Worm (Caenorhabditis elegans): ENCODE data around the gene C03G6.21.

Gene C03G6.21

ce11 chrV:7361673-7362072 lies 5.1 kb upstream of the C03G6.21 start, which contains the start of gene cyp-35A1:
TSS of gene cyp-35A1 (minus strand) at chrV:7361773.
- TF ChIP-seq sma-3 (GFP tag; optimal IDR thresholded peaks at IDR 0.05) (no peak), unc-39 (tag; optimal IDR thresholded peaks at IDR 0.05) (no peak), egl-27 (tag; optimal IDR thresholded peaks at IDR 0.05) (no peak), Y55F3AM.14 (GFP tag; optimal IDR thresholded peaks at IDR 0.05) (no peak), nhr-77 (tag; optimal IDR thresholded peaks at IDR 0.05) (no peak), lin-11 (tag; optimal IDR thresholded peaks at IDR 0.05) (no peak), lin-39 (tag; optimal IDR thresholded peaks at IDR 0.05) (no peak), peb-1 (tag; optimal IDR thresholded peaks at IDR 0.05) (no peak), mdl-1 (tag; optimal IDR thresholded peaks at IDR 0.05) (no peak), mbf-1 (tag; optimal IDR thresholded peaks at IDR 0.05) (no peak), F13H6.1 (tag; optimal IDR thresholded peaks at IDR 0.05) (no peak), lsy-2 (tag; optimal IDR thresholded peaks at IDR 0.05) (no peak), crh-2 (tag; optimal IDR thresholded peaks at IDR 0.05) (no peak), ztf-11 (tag; optimal IDR thresholded peaks at IDR 0.05) (no peak), alr-1 (tag; optimal IDR thresholded peaks at IDR 0.05) (no peak), unc-62 (GFP tag; optimal IDR thresholded peaks at IDR 0.05) (no peak)

ce11 chrV:7357132-7357531 lies 548 bp upstream of the C03G6.21 start, which contains the start of gene C03G6.6:
TSS of gene C03G6.6 (plus strand) at chrV:7357432.
- TF ChIP-seq nhr-25 (tag; optimal IDR thresholded peaks at IDR 0.05) (no peak), ceh-16 (tag; optimal IDR thresholded peaks at IDR 0.05) (no peak), gmeb-1 (tag; optimal IDR thresholded peaks at IDR 0.05) (no peak), lin-11 (tag; optimal IDR thresholded peaks at IDR 0.05) (no peak), nhr-11 (tag; optimal IDR thresholded peaks at IDR 0.05) (no peak), nhr-21 (tag; optimal IDR thresholded peaks at IDR 0.05) (no peak), zag-1 (tag; optimal IDR thresholded peaks at IDR 0.05) (no peak), sma-9 (GFP tag; optimal IDR thresholded peaks at IDR 0.05) (no peak), sma-9 (tag; optimal IDR thresholded peaks at IDR 0.05) (no peak)

DNA sequence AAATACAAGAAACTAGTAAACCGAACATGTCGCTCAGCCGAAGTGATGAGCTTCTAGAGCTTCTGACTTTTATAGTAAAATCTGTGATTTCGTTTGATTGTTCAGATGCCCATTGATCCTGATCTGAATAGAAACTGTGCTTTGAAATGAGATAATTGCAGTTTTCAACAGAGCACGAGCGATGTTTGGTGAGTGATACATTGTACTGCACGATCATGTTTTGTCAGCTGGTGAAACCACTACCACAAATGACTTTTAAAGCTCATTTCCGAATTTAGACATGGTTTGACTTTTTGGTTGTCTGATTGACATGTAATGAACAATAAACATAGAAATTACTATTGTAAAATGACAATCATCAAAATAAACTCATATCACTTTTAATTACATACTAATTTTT lies 1.1 kb downstream of the C03G6.21 start, which contains the start of gene tag-293:
tag-293 (minus strand) TSS at position 101 of the 400 bp plus-strand sequence.
- TF ChIP-seq ztf-11 (tag; optimal IDR thresholded peaks at IDR 0.05) (no peak), mab-5 (tag; optimal IDR thresholded peaks at IDR 0.05) (no peak), zag-1 (tag; optimal IDR thresholded peaks at IDR 0.05) (no peak), lin-11 (tag; optimal IDR thresholded peaks at IDR 0.05) (no peak), nhr-21 (tag; optimal IDR thresholded peaks at IDR 0.05) (no peak), sma-3 (GFP tag; optimal IDR thresholded peaks at IDR 0.05) (no peak), elt-1 (tag; optimal IDR thresholded peaks at IDR 0.05) (no peak), nhr-237 (tag; optimal IDR thresholded peaks at IDR 0.05) (no peak), dmd-4 (tag; optimal IDR thresholded peaks at IDR 0.05) (no peak), ceh-16 (tag; optimal IDR thresholded peaks at IDR 0.05) (no peak), Y55F3AM.14 (GFP tag; optimal IDR thresholded peaks at IDR 0.05) (no peak), nhr-11 (tag; optimal IDR thresholded peaks at IDR 0.05) (no peak), lin-13 (GFP tag; optimal IDR thresholded peaks at IDR 0.05) (no peak), lsy-2 (tag; optimal IDR thresholded peaks at IDR 0.05) (no peak), alr-1 (tag; optimal IDR thresholded peaks at IDR 0.05) (no peak)

ce11 chrV:7353602-7354001 lies 3.0 kb downstream of the C03G6.21 start:
- no peak for TF ChIP-seq elt-3 (tag; optimal IDR thresholded peaks at IDR 0.05)
- no peak for TF ChIP-seq C34F6.9 (tag; optimal IDR thresholded peaks at IDR 0.05)
- no peak for TF ChIP-seq blmp-1 (tag; optimal IDR thresholded peaks at IDR 0.05; ENCODE audit: insufficient read depth)
- TF ChIP-seq nhr-77 (tag; optimal IDR thresholded peaks at IDR 0.05): no peak
- TF ChIP-seq nhr-23 (tag; optimal IDR thresholded peaks at IDR 0.05): no peak
- no peak for TF ChIP-seq skn-1 (tag; optimal IDR thresholded peaks at IDR 0.05)
- no peak for TF ChIP-seq nhr-129 (tag; optimal IDR thresholded peaks at IDR 0.05)
- TF ChIP-seq sem-4 (tag; optimal IDR thresholded peaks at IDR 0.05): no peak

All from whole organism, L2 larva.